Worm (Caenorhabditis elegans) whole organism, L2 larva: ENCODE measurements around the gene osm-12.
"Not testable (repeated sequence)": the region's sequence is repeated elsewhere in the genome, so short reads cannot be mapped to it uniquely, and the experiment has no call there.

Source experiments
- C34F6.9 ChIP-seq: fragments of 150-350 bp; optimal IDR thresholded peaks from 2 replicates; lab custom pipeline; 2014; ENCODE audit warnings: missing biosample characterization, missing genetic modification characterization
- F13H6.1 ChIP-seq: sonication (generic microtip); optimal IDR thresholded peaks from 2 replicates; lab custom pipeline; 2016; ENCODE audit warnings: missing genetic modification characterization, missing compliant biosample characterization
- Y55F3AM.14 ChIP-seq: fragments of 200-800 bp; sonication (Bioruptor generic); optimal IDR thresholded peaks from 2 replicates; lab custom pipeline; 2018; ENCODE audit warnings: mild to moderate bottlenecking, missing genetic modification characterization, missing compliant biosample characterization
- ZK546.5 ChIP-seq: sonication (generic microtip); optimal IDR thresholded peaks from 2 replicates; lab custom pipeline; 2017; ENCODE audit warnings: missing biosample characterization, missing genetic modification characterization
- alr-1 ChIP-seq: fragments of 150-350 bp; optimal IDR thresholded peaks from 2 replicates; lab custom pipeline; 2014; ENCODE audit warnings: missing biosample characterization, missing genetic modification characterization
- aly-2 ChIP-seq: fragments of 150-350 bp; optimal IDR thresholded peaks from 2 replicates; lab custom pipeline; 2014; ENCODE audit warnings: missing biosample characterization, missing genetic modification characterization
- ama-1 ChIP-seq: fragments of 150-350 bp; optimal IDR thresholded peaks from 2 replicates; lab custom pipeline; 2018; ENCODE audit warnings: inconsistent platforms
- blmp-1 ChIP-seq: sonication (generic microtip); optimal IDR thresholded peaks from 2 replicates; lab custom pipeline; 2017; ENCODE audit warnings: missing genetic modification characterization, mild to moderate bottlenecking, missing compliant biosample characterization, antibody characterized with exemption, moderate library complexity; ENCODE audit not compliant: insufficient read depth
- dmd-4 ChIP-seq: sonication (generic microtip); optimal IDR thresholded peaks from 2 replicates; lab custom pipeline; 2017; ENCODE audit warnings: missing biosample characterization, missing genetic modification characterization
- egl-27 ChIP-seq: sonication (generic microtip); optimal IDR thresholded peaks from 3 replicates; lab custom pipeline; 2017; ENCODE audit warnings: missing biosample characterization, missing genetic modification reagents, missing genetic modification characterization
- elt-3 ChIP-seq: sonication (generic microtip); optimal IDR thresholded peaks from 2 replicates; lab custom pipeline; 2017; ENCODE audit warnings: missing biosample characterization, missing genetic modification characterization
- fos-1 ChIP-seq: fragments of 150-350 bp; optimal IDR thresholded peaks from 2 replicates; lab custom pipeline; 2014; ENCODE audit warnings: missing biosample characterization, missing genetic modification characterization
- gmeb-1 ChIP-seq: fragments of 150-350 bp; optimal IDR thresholded peaks from 2 replicates; lab custom pipeline; 2014; ENCODE audit warnings: missing biosample characterization, missing genetic modification characterization
- lin-13 ChIP-seq: fragments of 150-350 bp; optimal IDR thresholded peaks from 2 replicates; lab custom pipeline; 2014; ENCODE audit warnings: missing biosample characterization, missing genetic modification reagents, missing genetic modification characterization
- lin-39 ChIP-seq: fragments of 150-350 bp; optimal IDR thresholded peaks from 2 replicates; lab custom pipeline; 2014; ENCODE audit warnings: missing biosample characterization, missing genetic modification reagents, missing genetic modification characterization
- lsy-2 ChIP-seq, 2 experiments: fragments of 150-350 bp in 1 of 2; sonication (generic microtip) in 1 of 2; optimal IDR thresholded peaks; 2 replicates each; lab custom pipeline; 2014 to 2017; ENCODE audit warnings: missing biosample characterization in 2 of 2, missing genetic modification characterization in 2 of 2
- mbf-1 ChIP-seq: sonication (generic microtip); optimal IDR thresholded peaks from 2 replicates; lab custom pipeline; 2017; ENCODE audit warnings: missing biosample characterization, missing genetic modification characterization
- mdl-1 ChIP-seq, 2 experiments: fragments of 150-350 bp in 1 of 2; sonication (generic microtip) in 1 of 2; optimal IDR thresholded peaks; 2 replicates each; lab custom pipeline; 2017; ENCODE audit warnings: missing biosample characterization in 2 of 2, missing genetic modification characterization in 2 of 2
- nhr-10 ChIP-seq: sonication (generic microtip); optimal IDR thresholded peaks from 2 replicates; lab custom pipeline; 2017; ENCODE audit warnings: missing biosample characterization, missing genetic modification characterization
- nhr-11 ChIP-seq: fragments of 150-350 bp; optimal IDR thresholded peaks from 2 replicates; lab custom pipeline; 2014; ENCODE audit warnings: missing biosample characterization, missing genetic modification characterization
- nhr-12 ChIP-seq: fragments of 150-350 bp; optimal IDR thresholded peaks from 2 replicates; lab custom pipeline; 2014; ENCODE audit warnings: missing biosample characterization, missing genetic modification characterization
- nhr-129 ChIP-seq: fragments of 150-350 bp; optimal IDR thresholded peaks from 2 replicates; lab custom pipeline; 2014; ENCODE audit warnings: missing biosample characterization, missing genetic modification characterization
- nhr-21 ChIP-seq: fragments of 150-350 bp; optimal IDR thresholded peaks from 2 replicates; lab custom pipeline; 2014; ENCODE audit warnings: missing biosample characterization, missing genetic modification characterization
- nhr-23 ChIP-seq: fragments of 150-350 bp; optimal IDR thresholded peaks from 2 replicates; lab custom pipeline; 2014; ENCODE audit warnings: missing biosample characterization, missing genetic modification reagents, missing genetic modification characterization
- nhr-237 ChIP-seq: fragments of 150-350 bp; optimal IDR thresholded peaks from 2 replicates; lab custom pipeline; 2014; ENCODE audit warnings: missing biosample characterization, missing genetic modification characterization
- nhr-25 ChIP-seq: fragments of 150-350 bp; sonication (generic microtip); optimal IDR thresholded peaks from 3 replicates; lab custom pipeline; 2014; ENCODE audit warnings: missing biosample characterization, missing genetic modification characterization
- peb-1 ChIP-seq: fragments of 150-350 bp; optimal IDR thresholded peaks from 2 replicates; lab custom pipeline; 2014; ENCODE audit warnings: missing biosample characterization, missing genetic modification characterization
- sem-4 ChIP-seq: fragments of 150-350 bp; optimal IDR thresholded peaks from 2 replicates; lab custom pipeline; 2014; ENCODE audit warnings: missing biosample characterization, missing genetic modification reagents, missing genetic modification characterization
- sma-3 ChIP-seq: sonication (generic microtip); optimal IDR thresholded peaks from 2 replicates; lab custom pipeline; 2016; ENCODE audit warnings: missing genetic modification reagents, missing genetic modification characterization, missing compliant biosample characterization
- sma-9 ChIP-seq, 2 experiments: fragments of 150-350 bp in 1 of 2; sonication (generic microtip) in 1 of 2; optimal IDR thresholded peaks; 2 replicates each; lab custom pipeline; 2014 to 2016; ENCODE audit warnings: missing genetic modification characterization in 2 of 2, mild to moderate bottlenecking in 1 of 2, missing biosample characterization in 1 of 2, missing compliant biosample characterization in 1 of 2, missing genetic modification reagents in 1 of 2, moderate library complexity in 1 of 2
- unc-39 ChIP-seq: fragments of 150-350 bp; optimal IDR thresholded peaks from 2 replicates; lab custom pipeline; 2014; ENCODE audit warnings: missing biosample characterization, missing genetic modification characterization
- unc-55 ChIP-seq: fragments of 150-350 bp; sonication (generic microtip); optimal IDR thresholded peaks from 3 replicates; lab custom pipeline; 2014; ENCODE audit warnings: missing biosample characterization, missing genetic modification reagents, missing genetic modification characterization
- ztf-1 ChIP-seq: fragments of 200-800 bp; sonication (Bioruptor generic); conservative IDR thresholded peaks from 2 replicates; pipeline ENCODE4 v1.3.6; 2022; ENCODE audit warnings: missing genetic modification characterization, missing compliant biosample characterization
- ztf-11 ChIP-seq: sonication (generic microtip); optimal IDR thresholded peaks from 2 replicates; lab custom pipeline; 2017; ENCODE audit warnings: missing biosample characterization, missing genetic modification characterization
- ztf-4 ChIP-seq: fragments of 150-350 bp; optimal IDR thresholded peaks from 2 replicates; lab custom pipeline; 2014; ENCODE audit warnings: missing biosample characterization, missing genetic modification characterization

The osm-12 gene

DNA sequence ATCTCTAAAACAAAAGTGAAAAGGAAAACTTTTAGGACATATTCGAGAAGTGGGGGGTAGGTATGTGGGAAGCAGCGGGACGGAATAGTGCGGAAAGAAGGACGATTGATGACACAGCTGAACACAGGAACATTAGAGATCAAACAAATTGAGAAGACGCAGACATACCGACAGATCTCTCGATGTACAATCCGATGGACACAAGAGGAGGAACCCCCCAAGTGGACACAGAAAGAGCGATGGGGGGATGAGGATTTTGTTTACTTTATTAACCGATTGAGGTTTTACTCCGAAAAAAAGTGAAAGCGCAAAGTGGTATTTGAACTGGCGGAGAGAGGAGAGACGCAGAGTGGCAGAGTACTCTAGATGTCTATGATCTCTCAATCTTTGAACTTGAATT lies 24.2 kb downstream of the osm-12 start:
- TF ChIP-seq fos-1 (tag; lab: Kevin White, UChicago): peak; percentile 20
- TF ChIP-seq nhr-25 (tag; lab: Kevin White, UChicago): peak; percentile 26
- TF ChIP-seq sem-4: peak; percentile 62
- peak; percentile 4 for TF ChIP-seq peb-1
- TF ChIP-seq F13H6.1: peak; percentile 59
- no peak for TF ChIP-seq nhr-12
- no peak for TF ChIP-seq gmeb-1 (tag; lab: Kevin White, UChicago)
- TF ChIP-seq lsy-2 (tag; optimal IDR thresholded peaks at IDR 0.05; lab: Kevin White, UChicago): peak in 1 of 2 experiments; percentile 18
- peak; percentile 58 for TF ChIP-seq blmp-1 (tag; lab: Kevin White, UChicago)
- TF ChIP-seq egl-27: no peak
- TF ChIP-seq, all 48 proteins: peak for 7

DNA sequence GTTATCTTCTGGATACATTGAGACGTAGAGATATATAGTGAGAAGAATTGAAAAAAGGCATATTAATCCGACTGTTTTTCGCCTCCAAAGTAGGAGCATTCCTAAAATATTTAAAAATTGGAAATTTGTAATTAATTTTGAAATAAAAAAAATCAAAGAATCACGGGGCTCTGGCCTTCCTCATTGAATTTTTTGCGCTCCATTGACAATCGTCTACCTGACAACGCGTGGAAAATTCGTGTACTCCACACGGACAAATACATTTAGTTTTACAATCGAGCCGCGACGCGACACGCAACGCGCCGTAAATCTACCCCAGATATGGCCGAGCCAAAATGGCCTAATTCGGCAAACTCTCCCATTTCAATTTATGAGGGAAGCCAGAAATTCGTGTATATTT lies 25.2 kb downstream of the osm-12 start, which contains the start of gene gly-11:
Gene gly-11, minus strand, starts transcription at position 101 of the 400 bp plus-strand sequence.
- not testable (repeated sequence) for TF ChIP-seq nhr-21 (tag; lab: Kevin White, UChicago); lin-13 (GFP tag; lab: Kevin White, UChicago); lsy-2 (tag; optimal IDR thresholded peaks at IDR 0.05; lab: Kevin White, UChicago)

ce11 chrIII:12167030-12167429 lies 35.3 kb downstream of the osm-12 start:
- TF ChIP-seq sma-9 (GFP tag; optimal IDR thresholded peaks at IDR 0.05; lab: Kevin White, UChicago) (no peak), sma-9 (tag; optimal IDR thresholded peaks at IDR 0.05; lab: Kevin White, UChicago) (no peak), ztf-11 (tag; lab: Kevin White, UChicago) (no peak), nhr-23 (tag; lab: Kevin White, UChicago) (no peak), nhr-25 (tag; lab: Kevin White, UChicago) (no peak), ama-1 (lab: Kevin White, UChicago) (no peak), nhr-10 (tag; lab: Kevin White, UChicago) (no peak), C34F6.9 (tag; lab: Kevin White, UChicago) (no peak), sem-4 (no peak), lsy-2 (tag; optimal IDR thresholded peaks at IDR 0.05; lab: Kevin White, UChicago) (no peak), ztf-1 (GFP tag; lab: Robert Waterston, UW) (no peak), alr-1 (tag; lab: Kevin White, UChicago) (no peak), sma-3 (GFP tag; lab: Kevin White, UChicago) (no peak), nhr-237 (no peak), Y55F3AM.14 (GFP tag; lab: Kevin White, UChicago) (no peak)
- TF ChIP-seq, all 48 proteins: peak for 0

ce11 chrIII:12165305-12165704 lies 37.0 kb downstream of the osm-12 start:
- TF ChIP-seq elt-3 (tag; lab: Kevin White, UChicago) (no peak), blmp-1 (tag; lab: Kevin White, UChicago) (no peak), unc-39 (tag; lab: Kevin White, UChicago) (no peak), nhr-129 (tag; lab: Kevin White, UChicago) (no peak), nhr-10 (tag; lab: Kevin White, UChicago) (no peak), F13H6.1 (no peak), unc-55 (no peak), nhr-25 (tag; lab: Kevin White, UChicago) (no peak), aly-2 (tag; lab: Kevin White, UChicago) (no peak), nhr-21 (tag; lab: Kevin White, UChicago) (no peak), ztf-4 (tag; lab: Kevin White, UChicago) (no peak), sma-9 (GFP tag; optimal IDR thresholded peaks at IDR 0.05; lab: Kevin White, UChicago) (no peak), sma-9 (tag; optimal IDR thresholded peaks at IDR 0.05; lab: Kevin White, UChicago) (no peak), dmd-4 (tag; lab: Kevin White, UChicago) (no peak), nhr-12 (no peak), mdl-1 (tag; optimal IDR thresholded peaks at IDR 0.05; lab: Kevin White, UChicago) (no peak), mbf-1 (tag; lab: Kevin White, UChicago) (no peak), nhr-11 (tag; lab: Kevin White, UChicago) (no peak), C34F6.9 (tag; lab: Kevin White, UChicago) (no peak), lin-39 (tag; lab: Kevin White, UChicago) (no peak), ZK546.5 (tag; lab: Kevin White, UChicago) (no peak)
